Fruit fly (Drosophila melanogaster): ENCODE results near the gene Mesh1.

Gene Mesh1

DNA sequence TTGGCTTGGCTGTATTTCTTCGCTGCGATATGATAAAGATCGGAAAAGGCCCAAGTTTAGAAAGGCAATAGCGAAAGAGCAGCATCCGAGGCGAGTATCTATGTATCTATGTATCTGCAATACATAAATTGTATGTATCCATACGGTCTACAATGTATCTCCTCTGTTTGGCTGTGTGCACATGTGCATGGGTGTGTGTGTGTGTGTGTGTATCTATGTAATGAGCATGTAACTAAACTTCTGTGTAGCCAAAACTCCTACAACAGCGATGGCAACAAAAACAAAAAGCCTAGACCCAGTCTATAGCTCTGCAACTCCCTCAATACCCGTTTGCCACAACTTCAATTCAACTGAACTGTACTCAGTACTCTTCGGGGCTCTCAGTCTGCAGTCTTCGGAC, 7.8 kb upstream of the Mesh1 start:
- TF ChIP-seq CG8159 (tag; optimal IDR thresholded peaks at IDR 0.05) = no peak

DNA sequence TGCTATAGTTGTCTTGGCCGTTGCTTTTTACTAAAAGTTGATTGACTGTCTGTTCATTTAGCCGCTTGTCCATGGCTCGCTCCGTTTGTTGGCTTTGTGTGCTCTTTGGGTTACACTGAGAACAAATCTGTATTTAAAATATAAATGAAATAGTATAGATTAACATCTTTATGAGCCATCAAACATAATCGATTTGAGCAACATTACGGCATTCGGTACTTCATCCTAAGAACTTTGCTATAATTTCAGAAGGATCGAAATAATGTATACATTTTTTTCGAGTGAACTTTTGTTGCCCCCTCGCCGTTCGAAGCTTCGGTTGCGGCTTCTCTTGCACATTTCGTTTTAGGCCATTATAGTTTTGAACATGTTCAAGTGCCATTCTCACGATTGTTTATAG, 5.7 kb upstream of the Mesh1 start:
- TF ChIP-seq CG12605 (GFP tag; IDR thresholded peaks at IDR 0.05) (peak; percentile 87), Snoo (tag; optimal IDR thresholded peaks at IDR 0.05) (peak; percentile 38), Pif1A (GFP tag; optimal IDR thresholded peaks at IDR 0.05) (peak; percentile 88), CG8301 (tag; optimal IDR thresholded peaks at IDR 0.05) (peak; percentile 92), CG9948 (tag; optimal IDR thresholded peaks at IDR 0.05) (peak; percentile 83), CG10348 (GFP tag; IDR thresholded peaks at IDR 0.05) (0 out of 2 replicates have a peak, but pooled peaks have one; percentile 38), rn (GFP tag; IDR thresholded peaks at IDR 0.05) (peak; percentile 81), EcR (GFP tag; optimal IDR thresholded peaks at IDR 0.05) (no peak), CG8159 (tag; optimal IDR thresholded peaks at IDR 0.05) (peak; percentile 83), CG4496 (GFP tag; IDR thresholded peaks at IDR 0.05) (peak; percentile 90), CG14655 (GFP tag; optimal IDR thresholded peaks at IDR 0.05) (peak; percentile 90), CG34367 (tag; optimal IDR thresholded peaks at IDR 0.05) (peak; percentile 81), CG13204 (GFP tag; optimal IDR thresholded peaks at IDR 0.05) (peak; percentile 53), CG17806 (tag; optimal IDR thresholded peaks at IDR 0.05) (peak; percentile 84), gl (tag; optimal IDR thresholded peaks at IDR 0.05) (peak; percentile 63), fd96Ca (GFP tag; IDR thresholded peaks at IDR 0.05) (peak; percentile 86), CG15710 (tag; optimal IDR thresholded peaks at IDR 0.05) (peak; percentile 78), Ets98B (GFP tag; IDR thresholded peaks at IDR 0.05) (peak; percentile 93), Pif1B (GFP tag; optimal IDR thresholded peaks at IDR 0.05) (peak; percentile 86), CG32121 (GFP tag; IDR thresholded peaks at IDR 0.05) (peak; percentile 89), D1 (tag; optimal IDR thresholded peaks at IDR 0.05) (peak; percentile 37)

DNA sequence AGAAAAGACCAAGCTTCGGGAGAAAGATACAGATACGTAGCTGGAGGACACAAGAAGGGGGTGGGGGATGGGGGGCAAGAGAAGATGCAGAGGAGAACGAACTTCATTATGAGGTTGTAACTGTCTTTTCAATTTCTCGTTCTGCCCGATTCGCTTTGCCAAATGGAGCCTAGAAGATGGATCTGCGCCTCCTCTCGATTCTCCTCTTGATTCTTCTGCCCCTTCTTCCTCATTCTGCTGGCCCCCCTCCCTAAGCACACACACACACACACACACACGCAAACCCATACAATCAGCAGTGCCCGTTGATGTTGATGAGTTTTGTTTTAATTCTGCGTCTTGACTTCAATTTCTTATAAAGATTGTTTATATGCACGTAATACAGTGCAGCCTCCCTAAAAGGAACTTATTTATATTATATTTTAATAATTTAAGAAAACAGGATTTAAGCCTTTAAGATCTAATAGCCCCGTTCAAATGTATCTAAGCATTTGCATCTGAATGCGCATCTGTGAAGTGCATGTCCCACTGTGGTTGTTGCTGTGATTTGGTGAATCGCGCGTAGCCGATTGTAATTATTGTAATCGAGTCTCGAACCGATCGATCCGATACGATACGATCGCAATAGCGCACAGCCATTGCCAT, 4.8 kb upstream of the Mesh1 start:
- TF ChIP-seq CG9948 (tag; optimal IDR thresholded peaks at IDR 0.05) (peak; percentile 93), Snoo (tag; optimal IDR thresholded peaks at IDR 0.05) (peak; percentile 88), CG15710 (tag; optimal IDR thresholded peaks at IDR 0.05) (peak; percentile 94), CG32121 (GFP tag; IDR thresholded peaks at IDR 0.05) (peak; percentile 84), CG14655 (GFP tag; optimal IDR thresholded peaks at IDR 0.05) (peak; percentile 95), Ets98B (GFP tag; IDR thresholded peaks at IDR 0.05) (peak; percentile 92), CG4496 (GFP tag; IDR thresholded peaks at IDR 0.05) (peak; percentile 95), CG8159 (tag; optimal IDR thresholded peaks at IDR 0.05) (peak; percentile 93), CG34367 (tag; optimal IDR thresholded peaks at IDR 0.05) (peak; percentile 89), rn (GFP tag; IDR thresholded peaks at IDR 0.05) (peak; percentile 72), CG8301 (tag; optimal IDR thresholded peaks at IDR 0.05) (peak; percentile 91), D1 (tag; optimal IDR thresholded peaks at IDR 0.05) (peak; percentile 54), EcR (GFP tag; optimal IDR thresholded peaks at IDR 0.05) (peak; percentile 80), CG13204 (GFP tag; optimal IDR thresholded peaks at IDR 0.05) (peak; percentile 88), Pif1B (GFP tag; optimal IDR thresholded peaks at IDR 0.05) (peak; percentile 87), CG10348 (GFP tag; IDR thresholded peaks at IDR 0.05) (peak; percentile 52; the same call in 1 of the 2 replicates), fd96Ca (GFP tag; IDR thresholded peaks at IDR 0.05) (peak; percentile 92), Pif1A (GFP tag; optimal IDR thresholded peaks at IDR 0.05) (peak; percentile 84), CG12605 (GFP tag; IDR thresholded peaks at IDR 0.05) (peak; percentile 85), CG17806 (tag; optimal IDR thresholded peaks at IDR 0.05) (peak; percentile 94), gl (tag; optimal IDR thresholded peaks at IDR 0.05) (peak; percentile 77)

DNA sequence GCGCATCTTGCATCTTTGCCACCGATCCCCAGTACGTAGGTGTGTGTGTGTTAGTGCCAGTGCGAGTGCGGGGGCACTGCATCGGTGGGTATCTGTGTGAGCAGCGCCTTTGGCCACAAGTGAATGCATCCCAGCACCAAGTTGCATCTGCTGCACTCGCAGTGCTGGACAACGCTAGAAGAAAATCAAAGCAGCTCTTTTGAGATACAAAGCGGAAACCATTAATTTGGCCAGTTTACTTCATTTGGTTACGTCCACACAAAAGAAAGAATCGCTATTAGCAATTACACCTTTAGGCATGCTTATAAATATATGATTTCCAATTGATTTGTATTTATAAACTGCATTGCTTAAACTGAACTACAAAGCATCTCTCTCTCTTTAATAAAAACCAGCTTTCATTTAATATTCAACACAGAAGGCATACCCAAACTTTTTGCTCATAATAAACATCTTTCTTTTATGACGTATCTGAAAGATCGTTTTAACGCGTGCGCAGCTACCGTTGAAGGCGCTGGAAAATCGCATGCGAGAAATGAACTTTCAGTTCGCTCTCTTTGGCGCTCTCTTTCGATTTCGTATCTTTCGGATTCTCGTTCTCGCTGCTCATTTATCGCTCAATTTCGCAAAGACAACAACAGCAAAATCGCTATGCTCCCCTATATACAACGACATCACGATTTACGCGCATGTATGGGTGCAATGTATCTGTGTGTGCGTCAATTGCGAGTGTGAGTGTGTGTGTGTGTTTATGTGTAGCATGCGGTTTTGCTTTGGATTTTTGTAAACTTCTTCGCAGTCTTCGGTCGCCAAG, 4.1 kb upstream of the Mesh1 start:
- no peak for TF ChIP-seq CG10348 (GFP tag; IDR thresholded peaks at IDR 0.05)
- no peak for TF ChIP-seq D1 (tag; optimal IDR thresholded peaks at IDR 0.05)
- TF ChIP-seq gl (tag; optimal IDR thresholded peaks at IDR 0.05) = no peak
- no peak for TF ChIP-seq CG15710 (tag; optimal IDR thresholded peaks at IDR 0.05)
- no peak for TF ChIP-seq EcR (GFP tag; optimal IDR thresholded peaks at IDR 0.05)
- TF ChIP-seq CG8159 (tag; optimal IDR thresholded peaks at IDR 0.05) = peak; percentile 10
- TF ChIP-seq CG8301 (tag; optimal IDR thresholded peaks at IDR 0.05) = peak; percentile 3
- no peak for TF ChIP-seq CG34367 (tag; optimal IDR thresholded peaks at IDR 0.05)
- TF ChIP-seq Pif1B (GFP tag; optimal IDR thresholded peaks at IDR 0.05) = no peak
- no peak for TF ChIP-seq Snoo (tag; optimal IDR thresholded peaks at IDR 0.05)
- peak; percentile 19 for TF ChIP-seq CG17806 (tag; optimal IDR thresholded peaks at IDR 0.05)
- no peak for TF ChIP-seq CG32121 (GFP tag; IDR thresholded peaks at IDR 0.05)
- TF ChIP-seq CG13204 (GFP tag; optimal IDR thresholded peaks at IDR 0.05) = no peak
- TF ChIP-seq Ets98B (GFP tag; IDR thresholded peaks at IDR 0.05) = no peak
- TF ChIP-seq CG14655 (GFP tag; optimal IDR thresholded peaks at IDR 0.05) = peak; percentile 33
- TF ChIP-seq Pif1A (GFP tag; optimal IDR thresholded peaks at IDR 0.05) = no peak
- no peak for TF ChIP-seq CG4496 (GFP tag; IDR thresholded peaks at IDR 0.05)
- no peak for TF ChIP-seq CG12605 (GFP tag; IDR thresholded peaks at IDR 0.05)
- TF ChIP-seq CG9948 (tag; optimal IDR thresholded peaks at IDR 0.05) = peak; percentile 15
- TF ChIP-seq fd96Ca (GFP tag; IDR thresholded peaks at IDR 0.05) = 0 out of 3 replicates have a peak, but pooled peaks have one; percentile 6
- TF ChIP-seq rn (GFP tag; IDR thresholded peaks at IDR 0.05) = no peak

All from whole organism, pupa.